Worm (Caenorhabditis elegans): ENCODE data around the gene flp-27.
A peak's percentile ranks its signal among the peaks of the same experiment; 100 is the strongest.

The flp-27 gene

ce11 chrII:5698254-5698653 is 17.5 kb downstream of the flp-27 start:
- TF ChIP-seq ztf-23 (GFP tag; IDR thresholded peaks at IDR 0.05) (no peak), tab-1 (GFP tag; IDR thresholded peaks at IDR 0.05) (no peak)

ce11 chrII:5698869-5699268 is 18.1 kb downstream of the flp-27 start, which contains the start of the genes C25H3.10 and C25H3.1:
C25H3.10 (minus strand) TSS chrII:5698969.
C25H3.1 (plus strand) TSS chrII:5699071.
- no peak for TF ChIP-seq cog-1 (tag; optimal IDR thresholded peaks at IDR 0.05)
- no peak for TF ChIP-seq klf-2 (GFP tag; conservative IDR thresholded peaks at IDR 0.05)
- TF ChIP-seq flt-1 (GFP tag; IDR thresholded peaks at IDR 0.05): no peak
- TF ChIP-seq ref-1 (GFP tag; conservative IDR thresholded peaks at IDR 0.05): no peak
- no peak for TF ChIP-seq ztf-23 (GFP tag; IDR thresholded peaks at IDR 0.05)
- no peak for TF ChIP-seq ztf-29 (GFP tag; IDR thresholded peaks at IDR 0.05)
- TF ChIP-seq med-1 (GFP tag; optimal IDR thresholded peaks at IDR 0.05; ENCODE audit: insufficient read depth): no peak
- no peak for TF ChIP-seq T22C8.4 (GFP tag; IDR thresholded peaks at IDR 0.05)
- no peak for TF ChIP-seq tab-1 (GFP tag; IDR thresholded peaks at IDR 0.05)

- no peak for TF ChIP-seq med-1 (GFP tag; optimal IDR thresholded peaks at IDR 0.05; ENCODE audit: insufficient read depth)
- TF ChIP-seq ztf-29 (GFP tag; IDR thresholded peaks at IDR 0.05): no peak
- no peak for TF ChIP-seq ref-1 (GFP tag; conservative IDR thresholded peaks at IDR 0.05)
These were observed 20.7 kb downstream of the flp-27 start for ce11 chrII:5701485-5701884.

ce11 chrII:5702611-5703192 is 21.9 kb downstream of the flp-27 start:
- TF ChIP-seq tab-1 (GFP tag; IDR thresholded peaks at IDR 0.05): no peak
- no peak for TF ChIP-seq flt-1 (GFP tag; IDR thresholded peaks at IDR 0.05)
- TF ChIP-seq T22C8.4 (GFP tag; IDR thresholded peaks at IDR 0.05): no peak
- 0 out of 2 replicates have a peak, but pooled peaks have one; percentile 11 for TF ChIP-seq ztf-23 (GFP tag; IDR thresholded peaks at IDR 0.05)
- no peak for TF ChIP-seq klf-2 (GFP tag; conservative IDR thresholded peaks at IDR 0.05)

- TF ChIP-seq klf-2 (GFP tag; conservative IDR thresholded peaks at IDR 0.05): no peak
- no peak for TF ChIP-seq cog-1 (tag; optimal IDR thresholded peaks at IDR 0.05)
- no peak for TF ChIP-seq tab-1 (GFP tag; IDR thresholded peaks at IDR 0.05)
- TF ChIP-seq ztf-23 (GFP tag; IDR thresholded peaks at IDR 0.05): no peak
- TF ChIP-seq flt-1 (GFP tag; IDR thresholded peaks at IDR 0.05): no peak
- no peak for TF ChIP-seq T22C8.4 (GFP tag; IDR thresholded peaks at IDR 0.05)
- no peak for TF ChIP-seq ztf-29 (GFP tag; IDR thresholded peaks at IDR 0.05)
- TF ChIP-seq med-1 (GFP tag; optimal IDR thresholded peaks at IDR 0.05; ENCODE audit: insufficient read depth): no peak
- no peak for TF ChIP-seq ref-1 (GFP tag; conservative IDR thresholded peaks at IDR 0.05)
These were observed 23.7 kb downstream of the flp-27 start for ce11 chrII:5704479-5704878.

ce11 chrII:5707532-5707931 is 26.7 kb downstream of the flp-27 start, which contains the start of gene osta-2:
osta-2 (plus strand) TSS chrII:5707691.
- TF ChIP-seq ztf-29 (GFP tag; IDR thresholded peaks at IDR 0.05) (no peak), flt-1 (GFP tag; IDR thresholded peaks at IDR 0.05) (no peak), T22C8.4 (GFP tag; IDR thresholded peaks at IDR 0.05) (no peak), cog-1 (tag; optimal IDR thresholded peaks at IDR 0.05) (no peak), med-1 (GFP tag; optimal IDR thresholded peaks at IDR 0.05; ENCODE audit: insufficient read depth) (no peak), ref-1 (GFP tag; conservative IDR thresholded peaks at IDR 0.05) (no peak), tab-1 (GFP tag; IDR thresholded peaks at IDR 0.05) (no peak)

ce11 chrII:5708154-5708553 is 27.4 kb downstream of the flp-27 start:
- no peak for TF ChIP-seq cog-1 (tag; optimal IDR thresholded peaks at IDR 0.05)
- TF ChIP-seq ztf-29 (GFP tag; IDR thresholded peaks at IDR 0.05): no peak
- TF ChIP-seq ref-1 (GFP tag; conservative IDR thresholded peaks at IDR 0.05): no peak
- no peak for TF ChIP-seq ztf-23 (GFP tag; IDR thresholded peaks at IDR 0.05)

ce11 chrII:5710835-5711234 is 30.0 kb downstream of the flp-27 start:
- TF ChIP-seq ztf-23 (GFP tag; IDR thresholded peaks at IDR 0.05): no peak
- no peak for TF ChIP-seq med-1 (GFP tag; optimal IDR thresholded peaks at IDR 0.05; ENCODE audit: insufficient read depth)
- no peak for TF ChIP-seq klf-2 (GFP tag; conservative IDR thresholded peaks at IDR 0.05)
- no peak for TF ChIP-seq T22C8.4 (GFP tag; IDR thresholded peaks at IDR 0.05)
- no peak for TF ChIP-seq ztf-29 (GFP tag; IDR thresholded peaks at IDR 0.05)

- TF ChIP-seq cog-1 (tag; optimal IDR thresholded peaks at IDR 0.05) (no peak), ref-1 (GFP tag; conservative IDR thresholded peaks at IDR 0.05) (no peak), klf-2 (GFP tag; conservative IDR thresholded peaks at IDR 0.05) (no peak), med-1 (GFP tag; optimal IDR thresholded peaks at IDR 0.05; ENCODE audit: insufficient read depth) (no peak), flt-1 (GFP tag; IDR thresholded peaks at IDR 0.05) (no peak), tab-1 (GFP tag; IDR thresholded peaks at IDR 0.05) (no peak), T22C8.4 (GFP tag; IDR thresholded peaks at IDR 0.05) (no peak), ztf-29 (GFP tag; IDR thresholded peaks at IDR 0.05) (no peak), ztf-23 (GFP tag; IDR thresholded peaks at IDR 0.05) (no peak)
These were observed 31.3 kb downstream of the flp-27 start for ce11 chrII:5712126-5712525.

- TF ChIP-seq flt-1 (GFP tag; IDR thresholded peaks at IDR 0.05) (0 out of 2 replicates have a peak, but pooled peaks have one; percentile 13), ztf-23 (GFP tag; IDR thresholded peaks at IDR 0.05) (no peak)
These were observed 34.0 kb downstream of the flp-27 start, which contains the start of the genes tiar-1 and lelo-4 for ce11 chrII:5714807-5715206. tiar-1 (minus strand) TSS chrII:5714823. lelo-4 (plus strand) TSS chrII:5714924.

- TF ChIP-seq ztf-29 (GFP tag; IDR thresholded peaks at IDR 0.05) (no peak), flt-1 (GFP tag; IDR thresholded peaks at IDR 0.05) (no peak), cog-1 (tag; optimal IDR thresholded peaks at IDR 0.05) (no peak), T22C8.4 (GFP tag; IDR thresholded peaks at IDR 0.05) (no peak), ref-1 (GFP tag; conservative IDR thresholded peaks at IDR 0.05) (no peak), med-1 (GFP tag; optimal IDR thresholded peaks at IDR 0.05; ENCODE audit: insufficient read depth) (no peak), klf-2 (GFP tag; conservative IDR thresholded peaks at IDR 0.05) (no peak), ztf-23 (GFP tag; IDR thresholded peaks at IDR 0.05) (no peak), tab-1 (GFP tag; IDR thresholded peaks at IDR 0.05) (no peak)
These were observed 35.0 kb downstream of the flp-27 start, which contains the start of the genes C18A3.10 and C18A3.3 for ce11 chrII:5715745-5716357. C18A3.10 (minus strand) TSS chrII:5715845. C18A3.3 (plus strand) TSS chrII:5716307.

All from whole organism, midembryonic.